Worm (Caenorhabditis elegans) whole organism, L1 larva: ENCODE results near the gene zipt-2.3.

Experiments
- C16A3.4 ChIP-seq: fragments of 150-350 bp; optimal IDR thresholded peaks from 2 replicates; lab custom pipeline; 2014; ENCODE audit warnings: missing biosample characterization, missing genetic modification characterization
- C34B4.2 ChIP-seq: sonication (generic microtip); optimal IDR thresholded peaks from 2 replicates; lab custom pipeline; 2017; ENCODE audit warnings: mild to moderate bottlenecking, missing genetic modification characterization, missing compliant biosample characterization
- aha-1 ChIP-seq: fragments of 150-350 bp; optimal IDR thresholded peaks from 2 replicates; lab custom pipeline; 2014; ENCODE audit warnings: missing biosample characterization, missing genetic modification characterization
- alr-1 ChIP-seq: fragments of 200-800 bp; sonication (Bioruptor generic); optimal IDR thresholded peaks from 2 replicates; lab custom pipeline; 2018; ENCODE audit warnings: borderline replicate concordance, mild to moderate bottlenecking, missing genetic modification characterization, missing compliant biosample characterization
- blmp-1 ChIP-seq: fragments of 150-350 bp; optimal IDR thresholded peaks from 2 replicates; lab custom pipeline; 2014; ENCODE audit warnings: missing biosample characterization, missing genetic modification characterization
- ces-1 ChIP-seq: fragments of 150-350 bp; optimal IDR thresholded peaks from 2 replicates; lab custom pipeline; 2014; ENCODE audit warnings: missing biosample characterization, missing genetic modification reagents, missing genetic modification characterization
- dpl-1 ChIP-seq, 3 experiments: fragments of 150-350 bp in 2 of 3; sonication (generic microtip) in 1 of 3; optimal IDR thresholded peaks; 2 replicates each; lab custom pipeline; 2014 to 2017; ENCODE audit warnings: missing biosample characterization in 3 of 3, missing genetic modification characterization in 3 of 3, missing genetic modification reagents in 3 of 3
- dsc-1 ChIP-seq: sonication (generic microtip); optimal IDR thresholded peaks from 2 replicates; lab custom pipeline; 2016; ENCODE audit warnings: mild to moderate bottlenecking, missing genetic modification characterization, missing compliant biosample characterization
- egl-13 ChIP-seq: sonication (generic microtip); optimal IDR thresholded peaks from 2 replicates; lab custom pipeline; 2016; ENCODE audit warnings: missing genotype, missing genetic modification reagents, missing genetic modification characterization, missing compliant biosample characterization
- egl-27 ChIP-seq, 2 experiments: fragments of 150-350 bp in 1 of 2; sonication (generic microtip); optimal IDR thresholded peaks; 3 replicates each; lab custom pipeline; 2017 to 2018; ENCODE audit warnings: missing biosample characterization in 2 of 2, missing genetic modification characterization in 2 of 2, missing genetic modification reagents in 2 of 2
- elt-2 ChIP-seq: sonication (generic microtip); optimal IDR thresholded peaks from 2 replicates; lab custom pipeline; 2016; ENCODE audit warnings: missing genetic modification characterization, mild to moderate bottlenecking, inconsistent platforms, missing compliant biosample characterization, missing genetic modification reagents
- elt-3 ChIP-seq, 6 experiments: fragments of 150-350 bp in 1 of 6; sonication (generic microtip); optimal IDR thresholded peaks; 2 replicates each; lab custom pipeline; 2017 to 2018; ENCODE audit warnings: missing biosample characterization in 6 of 6, missing genetic modification characterization in 6 of 6, inconsistent platforms in 1 of 6
- fkh-4 ChIP-seq: sonication (generic microtip); optimal IDR thresholded peaks from 2 replicates; lab custom pipeline; 2016; ENCODE audit warnings: missing compliant biosample characterization, missing genetic modification characterization, borderline replicate concordance
- hlh-17 ChIP-seq: fragments of 200-800 bp; sonication (Bioruptor generic); optimal IDR thresholded peaks from 2 replicates; lab custom pipeline; 2018; ENCODE audit warnings: missing genetic modification characterization, mild to moderate bottlenecking, missing compliant biosample characterization, moderate library complexity, borderline replicate concordance
- hlh-4 ChIP-seq: sonication (generic microtip); optimal IDR thresholded peaks from 2 replicates; lab custom pipeline; 2016; ENCODE audit warnings: mild to moderate bottlenecking, missing genetic modification characterization, missing compliant biosample characterization
- lin-14 ChIP-seq: fragments of 200-800 bp; sonication (Bioruptor generic); optimal IDR thresholded peaks from 2 replicates; lab custom pipeline; 2018; ENCODE audit warnings: mild to moderate bottlenecking, missing genetic modification characterization, moderate library complexity, missing compliant biosample characterization
- lin-15B ChIP-seq: fragments of 150-350 bp; sonication (generic microtip); optimal IDR thresholded peaks from 3 replicates; lab custom pipeline; 2014; ENCODE audit warnings: missing biosample characterization, missing genetic modification characterization
- lin-35 ChIP-seq, 2 experiments: fragments of 150-350 bp; optimal IDR thresholded peaks; 2 replicates each; lab custom pipeline; 2014; ENCODE audit warnings: missing biosample characterization in 2 of 2, missing genetic modification characterization in 2 of 2, missing genetic modification reagents in 2 of 2
- lir-3 ChIP-seq: sonication (generic microtip); optimal IDR thresholded peaks from 2 replicates; lab custom pipeline; 2016; ENCODE audit warnings: mild to moderate bottlenecking, missing genetic modification characterization, moderate library complexity, missing compliant biosample characterization; ENCODE audit not compliant: poor library complexity
- lsy-2 ChIP-seq, 2 experiments: fragments of 150-350 bp; optimal IDR thresholded peaks; 2 replicates each; lab custom pipeline; 2014; ENCODE audit warnings: missing biosample characterization in 2 of 2, missing genetic modification characterization in 2 of 2
- mdl-1 ChIP-seq, 2 experiments: fragments of 150-350 bp; optimal IDR thresholded peaks; 2 replicates each; lab custom pipeline; 2014 to 2017; ENCODE audit warnings: missing biosample characterization in 2 of 2, missing genetic modification characterization in 2 of 2, inconsistent platforms in 1 of 2
- mep-1 ChIP-seq: fragments of 150-350 bp; optimal IDR thresholded peaks from 2 replicates; lab custom pipeline; 2014; ENCODE audit warnings: missing biosample characterization, missing genetic modification characterization
- nhr-19 ChIP-seq: fragments of 200-800 bp; sonication (Bioruptor generic); conservative IDR thresholded peaks from 2 replicates; pipeline ENCODE4 v1.3.6; 2022; ENCODE audit warnings: missing genetic modification characterization, missing compliant biosample characterization
- nhr-20 ChIP-seq: sonication (generic microtip); optimal IDR thresholded peaks from 2 replicates; lab custom pipeline; 2016; ENCODE audit warnings: mild to moderate bottlenecking, missing genetic modification characterization, missing compliant biosample characterization
- nhr-71 ChIP-seq: sonication (generic microtip); optimal IDR thresholded peaks from 2 replicates; lab custom pipeline; 2016; ENCODE audit warnings: mild to moderate bottlenecking, missing genetic modification characterization, moderate library complexity, missing compliant biosample characterization
- nhr-77 ChIP-seq: fragments of 150-350 bp; optimal IDR thresholded peaks from 2 replicates; lab custom pipeline; 2014; ENCODE audit warnings: missing biosample characterization, missing genetic modification characterization
- nhr-85 ChIP-seq: sonication (generic microtip); peaks from one replicate; lab custom pipeline; 2016; ENCODE audit warnings: missing genetic modification characterization, inconsistent platforms, missing compliant biosample characterization
- nhr-90 ChIP-seq: sonication (generic microtip); optimal IDR thresholded peaks from 2 replicates; lab custom pipeline; 2016; ENCODE audit warnings: mild to moderate bottlenecking, missing genetic modification characterization, missing compliant biosample characterization; ENCODE audit not compliant: poor library complexity
- pqm-1 ChIP-seq: sonication (generic microtip); optimal IDR thresholded peaks from 3 replicates; lab custom pipeline; 2017; ENCODE audit warnings: missing biosample characterization, missing genetic modification characterization
- rnt-1 ChIP-seq: sonication (generic microtip); optimal IDR thresholded peaks from 2 replicates; lab custom pipeline; 2016; ENCODE audit warnings: mild to moderate bottlenecking, missing genetic modification characterization, moderate library complexity, missing compliant biosample characterization
- skn-1 ChIP-seq: fragments of 150-350 bp; optimal IDR thresholded peaks from 2 replicates; lab custom pipeline; 2014; ENCODE audit warnings: missing biosample characterization, missing genetic modification characterization
- snu-23 ChIP-seq: sonication (generic microtip); optimal IDR thresholded peaks from 2 replicates; lab custom pipeline; 2016; ENCODE audit warnings: missing genetic modification characterization, missing compliant biosample characterization
- sptf-1 ChIP-seq: fragments of 150-350 bp; optimal IDR thresholded peaks from 2 replicates; lab custom pipeline; 2014; ENCODE audit warnings: missing biosample characterization, missing genetic modification characterization
- tlp-1 ChIP-seq: fragments of 150-350 bp; optimal IDR thresholded peaks from 2 replicates; lab custom pipeline; 2014; ENCODE audit warnings: missing biosample characterization, missing genetic modification characterization
- unc-130 ChIP-seq: fragments of 150-350 bp; optimal IDR thresholded peaks from 2 replicates; lab custom pipeline; 2017; ENCODE audit warnings: missing biosample characterization, missing genetic modification characterization, inconsistent platforms
- zag-1 ChIP-seq: fragments of 150-350 bp; optimal IDR thresholded peaks from 2 replicates; lab custom pipeline; 2014; ENCODE audit warnings: missing biosample characterization, missing genetic modification characterization

zipt-2.3 gene

ce11 chrII:13675212-13675611 lies 40.5 kb downstream of the zipt-2.3 start:
- no peak for TF ChIP-seq rnt-1 (tag; lab: Kevin White, UChicago)
- no peak for TF ChIP-seq egl-27 (tag; optimal IDR thresholded peaks at IDR 0.05; lab: Kevin White, UChicago)
- TF ChIP-seq hlh-17 (GFP tag; lab: Kevin White, UChicago) = no peak
- peak; percentile 10 for TF ChIP-seq nhr-90 (tag; lab: Kevin White, UChicago)
- TF ChIP-seq nhr-19 (GFP tag; lab: Robert Waterston, UW) = peak; percentile 25
- no peak for TF ChIP-seq mep-1 (tag; lab: Kevin White, UChicago)
- TF ChIP-seq nhr-20 (tag; lab: Kevin White, UChicago) = peak; percentile 6
- TF ChIP-seq nhr-85 (tag; lab: Kevin White, UChicago) = peak; percentile 66
- peak; percentile 42 for TF ChIP-seq unc-130 (tag; lab: Kevin White, UChicago)
- TF ChIP-seq C34B4.2 (tag; lab: Kevin White, UChicago) = no peak
- no peak for TF ChIP-seq sptf-1
- TF ChIP-seq mdl-1 (tag; optimal IDR thresholded peaks at IDR 0.05; lab: Kevin White, UChicago) = peak in 1 of 2 experiments; percentile 12
- TF ChIP-seq lin-35 (GFP tag; optimal IDR thresholded peaks at IDR 0.05; lab: Kevin White, UChicago) = peak in 1 of 2 experiments; percentile 33
- TF ChIP-seq nhr-71 (tag; lab: Kevin White, UChicago) = peak; percentile 54
- no peak for TF ChIP-seq egl-13 (tag; lab: Kevin White, UChicago)
- TF ChIP-seq aha-1 = no peak
- TF ChIP-seq elt-3 (tag; optimal IDR thresholded peaks at IDR 0.05; lab: Kevin White, UChicago) = peak in 1 of 6 experiments; percentile 40
- TF ChIP-seq snu-23 (GFP tag; lab: Kevin White, UChicago) = no peak
- TF ChIP-seq pqm-1 (tag; lab: Kevin White, UChicago) = no peak

- TF ChIP-seq lin-15B = no peak
- peak in 2 of 6 experiments; percentile 27 to 59 for TF ChIP-seq elt-3 (tag; optimal IDR thresholded peaks at IDR 0.05; lab: Kevin White, UChicago)
- TF ChIP-seq lir-3 (tag; lab: Kevin White, UChicago) = no peak
- TF ChIP-seq nhr-71 (tag; lab: Kevin White, UChicago) = peak; percentile 72
- no peak for TF ChIP-seq dsc-1 (tag; lab: Kevin White, UChicago)
- TF ChIP-seq elt-2 = no peak
- no peak for TF ChIP-seq C34B4.2 (tag; lab: Kevin White, UChicago)
- TF ChIP-seq nhr-85 (tag; lab: Kevin White, UChicago) = peak; percentile 78
- TF ChIP-seq hlh-4 = no peak
- no peak for TF ChIP-seq alr-1 (tag; lab: Kevin White, UChicago)
- peak; percentile 42 for TF ChIP-seq snu-23 (GFP tag; lab: Kevin White, UChicago)
- TF ChIP-seq nhr-77 (tag; lab: Kevin White, UChicago) = no peak
- TF ChIP-seq nhr-20 (tag; lab: Kevin White, UChicago) = peak; percentile 42
- no peak for TF ChIP-seq lsy-2 (tag; optimal IDR thresholded peaks at IDR 0.05; lab: Kevin White, UChicago)
- peak; percentile 46 for TF ChIP-seq lin-14 (GFP tag; lab: Kevin White, UChicago)
- peak in 1 of 2 experiments; percentile 45 for TF ChIP-seq mdl-1 (tag; optimal IDR thresholded peaks at IDR 0.05; lab: Kevin White, UChicago)
- TF ChIP-seq tlp-1 (tag; lab: Kevin White, UChicago) = no peak
- TF ChIP-seq blmp-1 = peak; percentile 83
- TF ChIP-seq C16A3.4 (tag; lab: Kevin White, UChicago) = no peak
- TF ChIP-seq aha-1 = no peak
- TF ChIP-seq skn-1 (tag; lab: Kevin White, UChicago) = no peak
- peak in 1 of 2 experiments; percentile 26 for TF ChIP-seq lin-35 (GFP tag; optimal IDR thresholded peaks at IDR 0.05; lab: Kevin White, UChicago)
- no peak for TF ChIP-seq fkh-4 (tag; lab: Kevin White, UChicago)
- TF ChIP-seq nhr-19 (GFP tag; lab: Robert Waterston, UW) = 0 out of 2 replicates have a peak, but pooled peaks have one; percentile 13
- TF ChIP-seq unc-130 (tag; lab: Kevin White, UChicago) = peak; percentile 10
- TF ChIP-seq ces-1 (GFP tag; lab: Kevin White, UChicago) = no peak
- no peak for TF ChIP-seq pqm-1 (tag; lab: Kevin White, UChicago)
- TF ChIP-seq mep-1 (tag; lab: Kevin White, UChicago) = no peak
- TF ChIP-seq rnt-1 (tag; lab: Kevin White, UChicago) = peak; percentile 2
- TF ChIP-seq zag-1 = no peak
- no peak for TF ChIP-seq dpl-1 (GFP tag; optimal IDR thresholded peaks at IDR 0.05; lab: Kevin White, UChicago)
- peak; percentile 33 for TF ChIP-seq nhr-90 (tag; lab: Kevin White, UChicago)
Observed at ce11 chrII:13673605-13674193, 42.0 kb downstream of the zipt-2.3 start.
